Worm (Caenorhabditis elegans) whole organism, mixed stage, embryonic: ENCODE data around the gene F14F8.14.

ENCODE experiments used
- mab-5 ChIP-seq: fragments of 150-350 bp; optimal IDR thresholded peaks from 2 replicates; lab custom pipeline; 2014; ENCODE audit warnings: missing biosample characterization, missing genetic modification characterization
- mep-1 ChIP-seq: fragments of 150-350 bp; optimal IDR thresholded peaks from 2 replicates; lab custom pipeline; 2017; ENCODE audit warnings: missing biosample characterization, missing genetic modification reagents, missing genetic modification characterization, inconsistent platforms
- nhr-2 ChIP-seq: fragments of 150-350 bp; optimal IDR thresholded peaks from 2 replicates; lab custom pipeline; 2014; ENCODE audit warnings: missing biosample characterization, missing genetic modification characterization
- nhr-237 ChIP-seq: fragments of 150-350 bp; optimal IDR thresholded peaks from 2 replicates; lab custom pipeline; 2014; ENCODE audit warnings: missing biosample characterization, missing genetic modification characterization
- pha-4 ChIP-seq: fragments of 150-350 bp; optimal IDR thresholded peaks from 2 replicates; lab custom pipeline; 2018; ENCODE audit warnings: missing biosample characterization, missing genetic modification reagents, missing genetic modification characterization
- snpc-4 ChIP-seq: fragments of 150-350 bp; optimal IDR thresholded peaks from 2 replicates; lab custom pipeline; 2014; ENCODE audit warnings: missing biosample characterization, missing genetic modification characterization
- unc-62 ChIP-seq: fragments of 150-350 bp; optimal IDR thresholded peaks from 2 replicates; lab custom pipeline; 2014; ENCODE audit warnings: missing biosample characterization, missing genetic modification reagents, missing genetic modification characterization
- ztf-11 ChIP-seq: fragments of 150-350 bp; optimal IDR thresholded peaks from 2 replicates; lab custom pipeline; 2014; ENCODE audit warnings: missing biosample characterization, missing genetic modification characterization

DNA sequence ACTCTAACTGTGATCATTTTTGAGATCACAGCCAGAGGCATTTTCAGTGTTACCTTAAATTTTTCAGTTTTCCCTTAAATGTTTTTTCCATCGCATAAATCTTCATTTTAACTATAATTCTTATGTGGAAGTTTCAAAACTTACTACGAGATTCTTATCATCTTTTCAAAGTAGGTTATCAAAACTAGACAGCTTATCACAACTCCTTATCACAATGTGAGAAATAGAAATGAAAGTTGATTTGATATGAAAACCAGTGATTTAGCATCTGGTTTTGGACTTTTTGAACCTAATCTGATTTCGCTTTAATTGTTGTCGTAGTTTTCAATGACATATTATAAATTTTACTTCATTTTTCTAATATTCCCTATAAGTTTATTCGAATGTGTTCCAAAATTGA is 30.6 kb downstream of the F14F8.14 start, which contains the start of gene mltn-11:
- no peak for TF ChIP-seq pha-4 (tag; lab: Kevin White, UChicago)
- no peak for TF ChIP-seq snpc-4
- TF ChIP-seq ztf-11 (tag; lab: Kevin White, UChicago), result no peak
- TF ChIP-seq nhr-237 (tag; lab: Kevin White, UChicago), result no peak
- no peak for TF ChIP-seq unc-62
- TF ChIP-seq mep-1 (tag; lab: Kevin White, UChicago), result no peak
- TF ChIP-seq mab-5 (tag; lab: Kevin White, UChicago), result no peak
- no peak for TF ChIP-seq nhr-2 (tag; lab: Kevin White, UChicago)
